Fruit fly (Drosophila melanogaster): ENCODE data around the gene CG13599.

Gene CG13599

DNA sequence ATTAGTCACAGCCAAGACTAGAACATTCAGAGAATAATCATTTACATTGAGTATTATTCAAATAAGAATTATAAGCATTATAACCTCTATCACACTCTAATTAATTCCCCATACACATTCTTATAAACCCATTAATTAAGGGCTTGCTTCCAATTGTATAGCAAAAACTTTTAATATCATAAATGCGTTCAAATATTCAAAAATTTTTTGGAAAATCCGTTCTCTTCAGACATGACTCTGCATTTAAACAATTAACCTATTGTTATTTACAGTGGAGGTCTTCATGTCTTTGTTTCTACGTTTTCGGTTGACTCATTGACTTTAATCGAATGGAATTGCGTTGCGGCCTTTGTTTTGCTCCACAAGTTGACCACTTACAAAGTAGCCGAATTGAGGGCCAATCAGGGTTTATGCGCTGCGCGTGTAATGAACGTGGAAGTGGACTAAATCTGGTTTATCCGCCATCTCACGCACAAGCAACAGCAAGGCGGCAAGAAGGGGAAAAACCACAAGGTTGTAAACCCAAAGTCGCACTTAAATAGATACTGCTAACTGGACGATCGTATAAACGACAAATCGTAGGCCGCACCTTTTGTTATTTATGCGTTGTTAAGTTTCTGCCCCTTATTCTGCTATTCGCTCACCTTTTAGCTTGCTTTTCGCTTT is 10.4 kb upstream of the CG13599 start (continued):
- TF ChIP-seq Awh (GFP tag; IDR thresholded peaks at IDR 0.05) = peak; percentile 64
- TF ChIP-seq pita (GFP tag; optimal IDR thresholded peaks at IDR 0.05) = no peak
- no peak for TF ChIP-seq CG14860 (GFP tag; IDR thresholded peaks at IDR 0.05; ENCODE audit: partially characterized antibody)
- no peak for TF ChIP-seq sima (GFP tag; optimal IDR thresholded peaks at IDR 0.05)
- TF ChIP-seq CG12659 (GFP tag; optimal IDR thresholded peaks at IDR 0.05) = peak; percentile 51
- peak; percentile 79 for TF ChIP-seq ftz-f1 (GFP tag; optimal IDR thresholded peaks at IDR 0.05)
- TF ChIP-seq Ssrp (tag; optimal IDR thresholded peaks at IDR 0.05) = no peak
- peak; percentile 76 for TF ChIP-seq CG2120 (GFP tag; optimal IDR thresholded peaks at IDR 0.05)
- peak; percentile 54 for TF ChIP-seq CG3281 (GFP tag; optimal IDR thresholded peaks at IDR 0.05)
- no peak for TF ChIP-seq CG6813 (GFP tag; optimal IDR thresholded peaks at IDR 0.05)
- peak; percentile 55 for TF ChIP-seq shn (GFP tag; optimal IDR thresholded peaks at IDR 0.05)
- no peak for TF ChIP-seq Dp (GFP tag; optimal IDR thresholded peaks at IDR 0.05)
- TF ChIP-seq CG3995 (GFP tag; optimal IDR thresholded peaks at IDR 0.05) = no peak
- peak; percentile 61 for TF ChIP-seq pho (GFP tag; optimal IDR thresholded peaks at IDR 0.05)
- no peak for TF ChIP-seq CG2129 (GFP tag; IDR thresholded peaks at IDR 0.05; ENCODE audit: partially characterized antibody)
- no peak for TF ChIP-seq CG13775 (GFP tag; optimal IDR thresholded peaks at IDR 0.05)
- no peak for TF ChIP-seq CG17912 (GFP tag; optimal IDR thresholded peaks at IDR 0.05)
- no peak for TF ChIP-seq BEAF-32 (GFP tag; optimal IDR thresholded peaks at IDR 0.05)
- peak; percentile 83 for TF ChIP-seq CG32532 (GFP tag; IDR thresholded peaks at IDR 0.05)
- peak; percentile 62 for TF ChIP-seq CG14441 (GFP tag; IDR thresholded peaks at IDR 0.05)
- no peak for TF ChIP-seq NK7.1 (GFP tag; optimal IDR thresholded peaks at IDR 0.05)
- TF ChIP-seq CG2678 (tag; optimal IDR thresholded peaks at IDR 0.05) = peak; percentile 58
- no peak for TF ChIP-seq CG4328 (GFP tag; optimal IDR thresholded peaks at IDR 0.05)
- no peak for TF ChIP-seq Hmx (GFP tag; optimal IDR thresholded peaks at IDR 0.05)
- no peak for TF ChIP-seq CG42726 (GFP tag; IDR thresholded peaks at IDR 0.05; ENCODE audit: partially characterized antibody)
- no peak for TF ChIP-seq wor (GFP tag; IDR thresholded peaks at IDR 0.05)
- TF ChIP-seq CG16863 (GFP tag; optimal IDR thresholded peaks at IDR 0.05) = no peak
- peak; percentile 44 for TF ChIP-seq lilli (GFP tag; optimal IDR thresholded peaks at IDR 0.05)
- TF ChIP-seq dm (GFP tag; optimal IDR thresholded peaks at IDR 0.05) = no peak
- TF ChIP-seq fd96Cb (tag; optimal IDR thresholded peaks at IDR 0.05) = no peak
- TF ChIP-seq cato (GFP tag; optimal IDR thresholded peaks at IDR 0.05; ENCODE audit: borderline replicate concordance) = no peak
- TF ChIP-seq CG4404 (GFP tag; IDR thresholded peaks at IDR 0.05) = no peak
- no peak for TF ChIP-seq hth (optimal IDR thresholded peaks at IDR 0.05)
- TF ChIP-seq Six4 (GFP tag; optimal IDR thresholded peaks at IDR 0.05) = no peak
- TF ChIP-seq chm (GFP tag; IDR thresholded peaks at IDR 0.05) = peak; percentile 73; the same call in 1 of the 2 replicates
- TF ChIP-seq gt (GFP tag; IDR thresholded peaks at IDR 0.05) = no peak
- TF ChIP-seq Adf1 (GFP tag; IDR thresholded peaks at IDR 0.05) = peak; percentile 60
- TF ChIP-seq da (GFP tag; optimal IDR thresholded peaks at IDR 0.05) = no peak
- peak; percentile 51 for TF ChIP-seq CHES-1-like (GFP tag; optimal IDR thresholded peaks at IDR 0.05)
- peak; percentile 52 for TF ChIP-seq CG6689 (GFP tag; IDR thresholded peaks at IDR 0.05)
- no peak for TF ChIP-seq ato (GFP tag; IDR thresholded peaks at IDR 0.05; ENCODE audit: partially characterized antibody)
- no peak for TF ChIP-seq ac (GFP tag; optimal IDR thresholded peaks at IDR 0.05)
- no peak for TF ChIP-seq CG8924 (tag; optimal IDR thresholded peaks at IDR 0.05)
- no peak for TF ChIP-seq CG31441 (GFP tag; IDR thresholded peaks at IDR 0.05)
- TF ChIP-seq Rx (GFP tag; IDR thresholded peaks at IDR 0.05) = peak; percentile 33
- TF ChIP-seq CG12236 (GFP tag; optimal IDR thresholded peaks at IDR 0.05) = no peak
